Fruit fly (Drosophila melanogaster) whole organism, embryonic: ENCODE data around the gene bol.

Experiments used
- B-H2 ChIP-seq: fragments of 200-800 bp; sonication (Bioruptor generic); optimal IDR thresholded peaks from 2 replicates; lab custom pipeline; 2018; ENCODE audit warnings: missing biosample characterization, mild to moderate bottlenecking, missing genetic modification characterization
- CG10267 ChIP-seq: fragments of 200-800 bp; sonication (Bioruptor generic); optimal IDR thresholded peaks from 2 replicates; lab custom pipeline; 2018; ENCODE audit warnings: missing biosample characterization, mild to moderate bottlenecking, missing genetic modification characterization, moderate library complexity
- CG10431 ChIP-seq: fragments of 200-800 bp; sonication (Bioruptor generic); optimal IDR thresholded peaks from 3 replicates; lab custom pipeline; 2018; ENCODE audit warnings: missing biosample characterization, mild to moderate bottlenecking, missing genetic modification characterization
- CG11247 ChIP-seq: fragments of 200-800 bp; sonication (Bioruptor generic); IDR thresholded peaks from 2 replicates; pipeline ENCODE4 v1.3.6; 2022; ENCODE audit warnings: missing biosample characterization, missing genetic modification characterization
- CG12659 ChIP-seq: fragments of 200-800 bp; sonication (Bioruptor generic); optimal IDR thresholded peaks from 3 replicates; lab custom pipeline; 2017; ENCODE audit warnings: mild to moderate bottlenecking, missing biosample characterization, missing genetic modification reagents, missing genetic modification characterization
- CG1529 ChIP-seq: fragments of 200-800 bp; sonication (Bioruptor generic); optimal IDR thresholded peaks from 3 replicates; lab custom pipeline; 2018; ENCODE audit warnings: missing biosample characterization, missing genetic modification characterization
- CG2678 ChIP-seq: fragments of 200-800 bp; sonication (Bioruptor generic); optimal IDR thresholded peaks from 3 replicates; lab custom pipeline; 2019; ENCODE audit warnings: missing biosample characterization, mild to moderate bottlenecking, missing genetic modification characterization, moderate library complexity
- CG34376 ChIP-seq: fragments of 200-800 bp; sonication (Bioruptor generic); optimal IDR thresholded peaks from 2 replicates; lab custom pipeline; 2018; ENCODE audit warnings: missing biosample characterization, mild to moderate bottlenecking, missing genetic modification characterization
- CG3838 ChIP-seq: fragments of 200-800 bp; sonication (Bioruptor generic); optimal IDR thresholded peaks from 3 replicates; lab custom pipeline; 2016; ENCODE audit warnings: missing biosample characterization, missing genetic modification characterization
- CG4730 ChIP-seq: fragments of 200-800 bp; sonication (Bioruptor generic); IDR thresholded peaks from 2 replicates; pipeline ENCODE4 v1.3.6; 2022; ENCODE audit warnings: missing biosample characterization, missing genetic modification characterization
- CG6272 ChIP-seq: fragments of 200-800 bp; sonication (Bioruptor generic); IDR thresholded peaks from 2 replicates; pipeline ENCODE4 v1.3.6; 2022; ENCODE audit warnings: missing biosample characterization, missing genetic modification characterization
- CG6765 ChIP-seq: fragments of 200-800 bp; sonication (Bioruptor generic); optimal IDR thresholded peaks from 3 replicates; lab custom pipeline; 2017; ENCODE audit warnings: missing biosample characterization, mild to moderate bottlenecking, missing genetic modification characterization
- CG6813 ChIP-seq: fragments of 200-800 bp; sonication (Bioruptor generic); optimal IDR thresholded peaks from 2 replicates; lab custom pipeline; 2017; ENCODE audit warnings: missing biosample characterization, missing genetic modification characterization, mild to moderate bottlenecking, moderate library complexity, missing genetic modification reagents
- CG7987 ChIP-seq: fragments of 200-800 bp; sonication (Bioruptor generic); optimal IDR thresholded peaks from 2 replicates; lab custom pipeline; 2018; ENCODE audit warnings: missing biosample characterization, mild to moderate bottlenecking, missing genetic modification characterization, moderate library complexity
- CG8924 ChIP-seq: fragments of 200-800 bp; optimal IDR thresholded peaks from 3 replicates; lab custom pipeline; 2019; ENCODE audit warnings: missing biosample characterization, mild to moderate bottlenecking, missing genetic modification characterization, moderate library complexity
- CrebB ChIP-seq: fragments of 200-800 bp; sonication (Bioruptor generic); optimal IDR thresholded peaks from 3 replicates; lab custom pipeline; 2018; ENCODE audit warnings: missing biosample characterization, mild to moderate bottlenecking, missing genetic modification characterization
- Dref ChIP-seq: fragments of 200-800 bp; sonication (Bioruptor generic); IDR thresholded peaks from 2 replicates; pipeline ENCODE4 v1.3.6; 2022; ENCODE audit warnings: missing biosample characterization, missing genetic modification characterization
- Fer1 ChIP-seq: fragments of 200-800 bp; sonication (Bioruptor generic); optimal IDR thresholded peaks from 2 replicates; lab custom pipeline; 2017; ENCODE audit warnings: missing biosample characterization, mild to moderate bottlenecking, missing genetic modification characterization
- Hey ChIP-seq: fragments of 200-800 bp; sonication (Bioruptor generic); optimal IDR thresholded peaks from 3 replicates; lab custom pipeline; 2018; ENCODE audit warnings: missing biosample characterization, mild to moderate bottlenecking, missing genetic modification characterization
- HmgZ ChIP-seq: fragments of 200-800 bp; sonication (Bioruptor generic); optimal IDR thresholded peaks from 2 replicates; lab custom pipeline; 2018; ENCODE audit warnings: missing biosample characterization, mild to moderate bottlenecking, missing genetic modification characterization
- Hr39 ChIP-seq: fragments of >200 bp; optimal IDR thresholded peaks from 2 replicates; lab custom pipeline; 2017
- Lhr ChIP-seq: fragments of 200-800 bp; sonication (Bioruptor generic); optimal IDR thresholded peaks from 3 replicates; lab custom pipeline; 2017; ENCODE audit warnings: mild to moderate bottlenecking, missing biosample characterization, missing genetic modification reagents, missing genetic modification characterization
- Lim3 ChIP-seq: fragments of 200-800 bp; sonication (Bioruptor generic); IDR thresholded peaks from 2 replicates; pipeline ENCODE4 v1.3.6; 2022; ENCODE audit warnings: missing biosample characterization, missing genetic modification characterization
- Med ChIP-seq: fragments of 200-800 bp; sonication (Bioruptor generic); peaks from one replicate; lab custom pipeline; 2016; ENCODE audit warnings: missing biosample characterization, missing genetic modification characterization, mild to moderate bottlenecking, inconsistent platforms, moderate library complexity
- Ravus ChIP-seq: fragments of 200-800 bp; sonication (Bioruptor generic); IDR thresholded peaks from 2 replicates; pipeline ENCODE4 v1.3.6; 2022; ENCODE audit warnings: missing biosample characterization, missing genetic modification characterization
- ab ChIP-seq: fragments of 200-800 bp; sonication (Bioruptor generic); optimal IDR thresholded peaks from 2 replicates; lab custom pipeline; 2016; ENCODE audit warnings: missing biosample characterization, missing genetic modification characterization
- ara ChIP-seq: fragments of 200-800 bp; sonication (Bioruptor generic); IDR thresholded peaks from 2 replicates; pipeline ENCODE4 v1.3.6; 2022; ENCODE audit warnings: missing biosample characterization, missing genetic modification characterization
- bigmax ChIP-seq: fragments of 200-800 bp; sonication (Bioruptor generic); optimal IDR thresholded peaks from 2 replicates; lab custom pipeline; 2018; ENCODE audit warnings: missing biosample characterization, mild to moderate bottlenecking, missing genetic modification characterization
- btn ChIP-seq: fragments of 200-800 bp; sonication (Bioruptor generic); optimal IDR thresholded peaks from 2 replicates; lab custom pipeline; 2016; ENCODE audit warnings: missing biosample characterization, missing genetic modification characterization
- cad ChIP-seq: fragments of >200 bp; optimal IDR thresholded peaks from 2 replicates; lab custom pipeline; 2017; ENCODE audit warnings: missing biosample characterization, missing genetic modification characterization
- chinmo ChIP-seq: fragments of 200-800 bp; sonication (Bioruptor generic); IDR thresholded peaks from 4 replicates; pipeline ENCODE4 v1.3.6; 2022; ENCODE audit warnings: missing biosample characterization, missing genetic modification characterization; ENCODE audit not compliant: partially characterized antibody
- ci ChIP-seq: fragments of 200-800 bp; sonication (Bioruptor generic); IDR thresholded peaks from 3 replicates; pipeline ENCODE4 v1.3.6; 2022; ENCODE audit warnings: missing biosample characterization, missing genetic modification characterization
- croc ChIP-seq: fragments of 200-800 bp; sonication (Bioruptor generic); conservative IDR thresholded peaks from 3 replicates; pipeline ENCODE4 v1.3.6; 2022; ENCODE audit warnings: missing biosample characterization, missing genetic modification characterization
- cwo ChIP-seq: fragments of 200-800 bp; sonication (Bioruptor generic); optimal IDR thresholded peaks from 3 replicates; lab custom pipeline; 2017; ENCODE audit warnings: missing biosample characterization, missing genetic modification characterization, mild to moderate bottlenecking, moderate library complexity, missing genetic modification reagents
- dan ChIP-seq: fragments of 200-800 bp; sonication (Bioruptor generic); IDR thresholded peaks from 2 replicates; pipeline ENCODE4 v1.3.6; 2022; ENCODE audit warnings: missing biosample characterization, missing genetic modification characterization
- dpn ChIP-seq, 2 experiments: fragments of 200-800 bp; sonication (Bioruptor generic); optimal IDR thresholded peaks; 3 replicates each; lab custom pipeline; 2016; ENCODE audit warnings: missing biosample characterization in 2 of 2, missing genetic modification characterization in 2 of 2
- en ChIP-seq: fragments of 200-800 bp; sonication (Bioruptor generic); optimal IDR thresholded peaks from 2 replicates; lab custom pipeline; 2016; ENCODE audit warnings: missing biosample characterization, missing genetic modification characterization
- exex ChIP-seq: fragments of 200-800 bp; sonication (Bioruptor generic); optimal IDR thresholded peaks from 4 replicates; lab custom pipeline; 2018; ENCODE audit warnings: missing biosample characterization, mild to moderate bottlenecking, missing genetic modification characterization, moderate library complexity
- fd3F ChIP-seq: fragments of 200-800 bp; sonication (Bioruptor generic); optimal IDR thresholded peaks from 2 replicates; lab custom pipeline; 2018; ENCODE audit warnings: missing biosample characterization, mild to moderate bottlenecking, missing genetic modification characterization, moderate library complexity
- grn ChIP-seq: fragments of 200-800 bp; sonication (Bioruptor generic); optimal IDR thresholded peaks from 3 replicates; lab custom pipeline; 2017; ENCODE audit warnings: missing biosample characterization, missing genetic modification characterization
- hth ChIP-seq: fragments of >200 bp; optimal IDR thresholded peaks from 2 replicates; lab custom pipeline; 2017; ENCODE audit warnings: inconsistent platforms
- jumu ChIP-seq: fragments of 200-800 bp; sonication (Bioruptor generic); optimal IDR thresholded peaks from 3 replicates; lab custom pipeline; 2016; ENCODE audit warnings: missing biosample characterization, missing genetic modification characterization
- mirr ChIP-seq: fragments of 200-800 bp; sonication (Bioruptor generic); optimal IDR thresholded peaks from 3 replicates; lab custom pipeline; 2018; ENCODE audit warnings: missing biosample characterization, mild to moderate bottlenecking, missing genetic modification characterization
- psq ChIP-seq: fragments of 200-800 bp; sonication (Bioruptor generic); optimal IDR thresholded peaks from 2 replicates; lab custom pipeline; 2017; ENCODE audit warnings: missing biosample characterization, missing genetic modification characterization
- run ChIP-seq: fragments of 200-800 bp; sonication (Bioruptor generic); optimal IDR thresholded peaks from 3 replicates; lab custom pipeline; 2018; ENCODE audit warnings: missing biosample characterization, mild to moderate bottlenecking, missing genetic modification characterization
- sqz ChIP-seq: fragments of 200-800 bp; sonication (Bioruptor generic); optimal IDR thresholded peaks from 3 replicates; lab custom pipeline; 2018; ENCODE audit warnings: missing biosample characterization, mild to moderate bottlenecking, missing genetic modification characterization
- sug ChIP-seq: fragments of 200-800 bp; optimal IDR thresholded peaks from 2 replicates; lab custom pipeline; 2019; ENCODE audit warnings: missing biosample characterization, mild to moderate bottlenecking, missing genetic modification characterization, moderate library complexity
- unc-4 ChIP-seq: fragments of 200-800 bp; sonication (Bioruptor generic); IDR thresholded peaks from 2 replicates; pipeline ENCODE4 v1.3.6; 2022; ENCODE audit warnings: missing biosample characterization, missing genetic modification characterization; ENCODE audit not compliant: partially characterized antibody
- wor ChIP-seq: fragments of 200-800 bp; sonication (Bioruptor generic); IDR thresholded peaks from 2 replicates; pipeline ENCODE4 v1.3.6; 2022; ENCODE audit warnings: missing biosample characterization, missing genetic modification characterization
- zen ChIP-seq: fragments of 200-800 bp; sonication (Bioruptor generic); optimal IDR thresholded peaks from 3 replicates; lab custom pipeline; 2018; ENCODE audit warnings: missing biosample characterization, mild to moderate bottlenecking, missing genetic modification characterization, moderate library complexity

Gene bol

DNA sequence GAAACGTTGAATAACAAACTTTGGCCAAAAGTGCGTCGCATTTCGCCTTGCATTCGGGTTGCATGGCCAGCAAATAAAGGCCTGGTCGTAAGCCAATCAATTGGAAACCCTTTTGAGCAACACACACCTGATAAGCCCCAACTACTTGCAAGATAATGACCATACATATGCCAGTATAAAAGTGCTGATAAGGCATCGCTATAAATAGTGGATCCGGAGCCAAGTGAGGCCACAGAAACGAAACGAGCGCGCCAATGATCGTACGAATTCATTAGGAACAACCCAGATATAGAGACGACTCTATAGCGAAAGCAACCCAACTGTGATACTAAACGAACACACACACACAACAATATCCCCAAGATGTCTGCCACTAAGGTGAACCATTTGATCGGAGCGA, 37.6 kb downstream of the bol start, which contains the start of gene CG13315 (continued):
- TF ChIP-seq B-H2 (GFP tag; lab: Kevin White, UChicago) (peak; percentile 22), btn (GFP tag; lab: Kevin White, UChicago) (no peak), bigmax (GFP tag; lab: Kevin White, UChicago) (no peak), Med (GFP tag; lab: Kevin White, UChicago) (peak; percentile 73), HmgZ (peak; percentile 57)
- TF ChIP-seq, all 482 proteins: peak for 21

DNA sequence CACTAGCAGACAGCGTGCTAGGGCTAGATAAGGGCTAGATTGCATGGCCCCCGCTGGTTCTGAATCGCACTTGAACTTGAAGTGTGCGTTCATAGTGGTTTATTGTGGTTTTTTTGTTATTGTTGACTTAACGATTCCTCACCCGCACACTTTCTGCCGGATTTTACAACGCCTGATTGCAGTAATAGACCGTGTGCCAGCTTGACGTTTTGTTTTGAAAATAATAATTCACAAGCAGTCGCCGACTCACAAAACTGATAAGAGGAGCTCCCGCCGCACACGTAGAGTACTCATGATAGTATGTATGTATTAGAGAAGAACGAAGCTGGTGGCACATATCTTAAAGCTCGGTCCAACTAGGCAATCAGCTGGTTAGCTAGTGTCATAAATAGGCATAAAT, 38.5 kb downstream of the bol start:
- TF ChIP-seq CG10431 = no peak
- peak; percentile 40 for TF ChIP-seq Hey (tag; lab: Kevin White, UChicago)
- peak; percentile 12 for TF ChIP-seq CG34376 (GFP tag; lab: Kevin White, UChicago)
- TF ChIP-seq Med (GFP tag; lab: Kevin White, UChicago) = peak; percentile 66
- TF ChIP-seq exex (tag; lab: Kevin White, UChicago) = peak; percentile 45
- TF ChIP-seq CG7987 (GFP tag; lab: Kevin White, UChicago) = peak; percentile 86
- TF ChIP-seq ab (GFP tag; lab: Kevin White, UChicago) = no peak
- TF ChIP-seq Fer1 (GFP tag; lab: Kevin White, UChicago) = peak; percentile 0
- TF ChIP-seq CrebB = peak; percentile 21
- peak; percentile 2 for TF ChIP-seq run
- peak; percentile 22; the same call in 1 of the 3 replicates for TF ChIP-seq ci (GFP tag; lab: Robert Waterston, UW)
- peak; percentile 6 for TF ChIP-seq CG2678
- 0 out of 2 replicates have a peak, but pooled peaks have one; percentile 5 for TF ChIP-seq CG11247 (GFP tag; lab: Robert Waterston, UW)
- TF ChIP-seq jumu (GFP tag; lab: Kevin White, UChicago) = no peak
- TF ChIP-seq cwo (GFP tag; lab: Kevin White, UChicago) = peak; percentile 18
- no peak for TF ChIP-seq grn (GFP tag; lab: Kevin White, UChicago)
- TF ChIP-seq mirr (GFP tag; lab: Kevin White, UChicago) = peak; percentile 59
- no peak for TF ChIP-seq zen
- TF ChIP-seq sug (tag; lab: Kevin White, UChicago) = peak; percentile 94
- no peak for TF ChIP-seq hth (lab: Kevin White, UChicago)
- peak; percentile 43 for TF ChIP-seq sqz (GFP tag; lab: Kevin White, UChicago)
- peak; percentile 80; the same call in 3 of the 4 replicates for TF ChIP-seq chinmo

DNA sequence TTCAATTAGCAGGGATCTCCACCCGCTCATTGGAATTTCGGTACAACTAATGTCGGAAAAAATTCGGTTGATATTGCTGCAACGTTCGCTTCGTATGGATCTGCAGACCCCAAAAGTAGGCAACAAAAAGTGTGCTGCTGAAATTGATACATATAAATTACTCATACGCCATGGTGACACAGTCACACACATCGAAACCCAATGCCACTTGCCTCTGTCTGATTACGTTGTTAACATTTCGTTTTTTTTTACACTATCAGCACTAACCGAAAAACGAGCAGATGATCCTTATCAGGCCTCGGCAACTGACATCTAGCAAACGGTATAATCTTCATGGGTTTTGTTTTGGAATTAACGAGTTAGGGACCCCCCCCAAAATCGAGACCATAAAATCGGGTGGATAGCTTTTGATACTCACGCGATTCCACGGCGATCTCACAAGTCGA, 39.2 kb downstream of the bol start:
- TF ChIP-seq CG10267 (tag; lab: Kevin White, UChicago) (no peak), CG6813 (no peak), en (GFP tag; lab: Kevin White, UChicago) (no peak), CG6765 (no peak), dpn (GFP tag; optimal IDR thresholded peaks at IDR 0.05; lab: Kevin White, UChicago) (no peak), croc (no peak), Dref (GFP tag; lab: Robert Waterston, UW) (no peak), Lhr (GFP tag; lab: Kevin White, UChicago) (no peak), Hr39 (lab: Kevin White, UChicago) (no peak), CG6272 (GFP tag; lab: Robert Waterston, UW) (no peak), fd3F (GFP tag; lab: Kevin White, UChicago) (no peak), wor (no peak), CG2678 (peak; percentile 0), unc-4 (GFP tag; lab: Robert Waterston, UW) (no peak), cad (no peak), dan (GFP tag; lab: Robert Waterston, UW) (no peak), ara (GFP tag; lab: Robert Waterston, UW) (no peak), CG12659 (GFP tag; lab: Kevin White, UChicago) (no peak), Lim3 (GFP tag; lab: Robert Waterston, UW) (no peak), CG1529 (GFP tag; lab: Kevin White, UChicago) (no peak), psq (GFP tag; lab: Kevin White, UChicago) (no peak), Ravus (GFP tag; lab: Robert Waterston, UW) (no peak), CG3838 (GFP tag; lab: Kevin White, UChicago) (no peak), CG8924 (no peak), CG4730 (GFP tag; lab: Robert Waterston, UW) (no peak)
